Fruit fly (Drosophila melanogaster) whole organism, embryonic: ENCODE measurements around the gene Pss.

Experiments used
- Ada2b ChIP-seq: fragments of 200-800 bp; sonication (Bioruptor generic); IDR thresholded peaks from 2 replicates; pipeline ENCODE4 v1.3.6; 2022; ENCODE audit warnings: missing biosample characterization, missing genetic modification characterization
- Bdp1 ChIP-seq: fragments of 200-800 bp; sonication (Bioruptor generic); optimal IDR thresholded peaks from 3 replicates; lab custom pipeline; 2016; ENCODE audit warnings: missing biosample characterization, missing genetic modification characterization
- BtbVII ChIP-seq: fragments of 200-800 bp; sonication (Bioruptor generic); optimal IDR thresholded peaks from 3 replicates; lab custom pipeline; 2017; ENCODE audit warnings: missing biosample characterization, mild to moderate bottlenecking, missing genetic modification characterization
- CG11247 ChIP-seq: fragments of 200-800 bp; sonication (Bioruptor generic); IDR thresholded peaks from 2 replicates; pipeline ENCODE4 v1.3.6; 2022; ENCODE audit warnings: missing biosample characterization, missing genetic modification characterization
- CG12391 ChIP-seq: fragments of 200-800 bp; sonication (Bioruptor generic); optimal IDR thresholded peaks from 3 replicates; lab custom pipeline; 2018; ENCODE audit warnings: missing biosample characterization, mild to moderate bottlenecking, missing genetic modification characterization, moderate library complexity
- CG12744 ChIP-seq: fragments of 200-800 bp; sonication (Bioruptor generic); optimal IDR thresholded peaks from 2 replicates; lab custom pipeline; 2016; ENCODE audit warnings: missing biosample characterization, missing genetic modification characterization
- CG13624 ChIP-seq: fragments of 200-800 bp; sonication (Bioruptor generic); optimal IDR thresholded peaks from 2 replicates; lab custom pipeline; 2016; ENCODE audit warnings: missing biosample characterization, missing genetic modification characterization
- CG14050 ChIP-seq: fragments of 200-800 bp; sonication (Bioruptor generic); IDR thresholded peaks from 3 replicates; pipeline ENCODE4 v1.3.6; 2022; ENCODE audit warnings: missing biosample characterization, missing genetic modification characterization
- CG16813 ChIP-seq: fragments of 200-800 bp; sonication (Bioruptor generic); IDR thresholded peaks from 3 replicates; pipeline ENCODE4 v1.3.6; 2022; ENCODE audit warnings: missing biosample characterization, missing genetic modification characterization; ENCODE audit not compliant: partially characterized antibody
- CG1792 ChIP-seq: fragments of 200-800 bp; sonication (Bioruptor generic); optimal IDR thresholded peaks from 2 replicates; lab custom pipeline; 2016; ENCODE audit warnings: missing biosample characterization, missing genetic modification characterization
- CG2116 ChIP-seq: fragments of 200-800 bp; sonication (Bioruptor generic); optimal IDR thresholded peaks from 3 replicates; lab custom pipeline; 2018; ENCODE audit warnings: missing biosample characterization, mild to moderate bottlenecking, missing genetic modification characterization
- CG31441 ChIP-seq: fragments of 200-800 bp; sonication (Bioruptor generic); IDR thresholded peaks from 2 replicates; pipeline ENCODE4 v1.3.6; 2022; ENCODE audit warnings: missing biosample characterization, missing genetic modification characterization
- CG4707 ChIP-seq: fragments of 200-800 bp; sonication (Bioruptor generic); optimal IDR thresholded peaks from 2 replicates; lab custom pipeline; 2018; ENCODE audit warnings: missing biosample characterization, mild to moderate bottlenecking, missing genetic modification characterization, moderate library complexity
- CG7786 ChIP-seq: fragments of 200-800 bp; sonication (Bioruptor generic); optimal IDR thresholded peaks from 2 replicates; lab custom pipeline; 2016; ENCODE audit warnings: missing biosample characterization, missing genetic modification characterization
- CG7928 ChIP-seq: fragments of 200-800 bp; sonication (Bioruptor generic); optimal IDR thresholded peaks from 2 replicates; lab custom pipeline; 2017; ENCODE audit warnings: missing biosample characterization, mild to moderate bottlenecking, missing genetic modification characterization
- CHES-1-like ChIP-seq: fragments of 200-800 bp; sonication (Bioruptor generic); optimal IDR thresholded peaks from 2 replicates; lab custom pipeline; 2016; ENCODE audit warnings: missing biosample characterization, missing genetic modification characterization
- Dip2 ChIP-seq: fragments of 200-800 bp; sonication (Bioruptor generic); IDR thresholded peaks from 2 replicates; pipeline ENCODE4 v1.3.6; 2022; ENCODE audit warnings: missing biosample characterization, missing genetic modification characterization
- Ets97D ChIP-seq: fragments of 200-800 bp; sonication (Bioruptor generic); optimal IDR thresholded peaks from 3 replicates; lab custom pipeline; 2016; ENCODE audit warnings: missing biosample characterization, missing genetic modification characterization
- Gsc ChIP-seq: fragments of 200-800 bp; sonication (Bioruptor generic); IDR thresholded peaks from 2 replicates; pipeline ENCODE4 v1.3.6; 2022; ENCODE audit warnings: missing biosample characterization, missing genetic modification characterization
- HHEX ChIP-seq: fragments of 200-800 bp; sonication (Bioruptor generic); optimal IDR thresholded peaks from 3 replicates; lab custom pipeline; 2017; ENCODE audit warnings: missing biosample characterization, mild to moderate bottlenecking, missing genetic modification characterization, missing genetic modification reagents
- Hey ChIP-seq: fragments of 200-800 bp; sonication (Bioruptor generic); optimal IDR thresholded peaks from 3 replicates; lab custom pipeline; 2018; ENCODE audit warnings: missing biosample characterization, mild to moderate bottlenecking, missing genetic modification characterization
- Mes4 ChIP-seq: fragments of 200-800 bp; sonication (Bioruptor generic); optimal IDR thresholded peaks from 2 replicates; lab custom pipeline; 2016; ENCODE audit warnings: missing biosample characterization, missing genetic modification characterization
- Myb ChIP-seq: fragments of 200-800 bp; sonication (Bioruptor generic); optimal IDR thresholded peaks from 2 replicates; lab custom pipeline; 2016; ENCODE audit warnings: missing biosample characterization, missing genetic modification characterization
- Nf-YB ChIP-seq: fragments of 200-800 bp; sonication (Bioruptor generic); optimal IDR thresholded peaks from 3 replicates; lab custom pipeline; 2019; ENCODE audit warnings: missing biosample characterization, mild to moderate bottlenecking, missing genetic modification characterization, moderate library complexity
- Nf-YC ChIP-seq: fragments of 200-800 bp; optimal IDR thresholded peaks from 3 replicates; lab custom pipeline; 2019; ENCODE audit warnings: missing biosample characterization, mild to moderate bottlenecking, missing genetic modification characterization, moderate library complexity
- NfI ChIP-seq: fragments of 200-800 bp; sonication (Bioruptor generic); optimal IDR thresholded peaks from 3 replicates; lab custom pipeline; 2018; ENCODE audit warnings: missing biosample characterization, mild to moderate bottlenecking, missing genetic modification characterization, moderate library complexity
- Oli ChIP-seq: fragments of 200-800 bp; sonication (Bioruptor generic); optimal IDR thresholded peaks from 2 replicates; lab custom pipeline; 2018; ENCODE audit warnings: missing biosample characterization, mild to moderate bottlenecking, missing genetic modification characterization, moderate library complexity
- Side ChIP-seq: fragments of 200-800 bp; sonication (Bioruptor generic); optimal IDR thresholded peaks from 2 replicates; lab custom pipeline; 2016; ENCODE audit warnings: missing biosample characterization, missing genetic modification characterization
- Sox102F ChIP-seq: fragments of 200-800 bp; sonication (Bioruptor generic); optimal IDR thresholded peaks from 2 replicates; lab custom pipeline; 2018; ENCODE audit warnings: missing biosample characterization, mild to moderate bottlenecking, missing genetic modification characterization, moderate library complexity
- Xbp1 ChIP-seq: fragments of 200-800 bp; sonication (Bioruptor generic); optimal IDR thresholded peaks from 3 replicates; lab custom pipeline; 2016; ENCODE audit warnings: missing biosample characterization, mild to moderate bottlenecking, missing genetic modification characterization
- YL-1 ChIP-seq: fragments of 200-800 bp; sonication (Bioruptor generic); optimal IDR thresholded peaks from 3 replicates; lab custom pipeline; 2017; ENCODE audit warnings: missing biosample characterization, mild to moderate bottlenecking, missing genetic modification characterization
- abd-A ChIP-seq: fragments of 200-800 bp; sonication (Bioruptor generic); optimal IDR thresholded peaks from 3 replicates; lab custom pipeline; 2019; ENCODE audit warnings: missing biosample characterization, mild to moderate bottlenecking, missing genetic modification characterization, moderate library complexity
- ap ChIP-seq: fragments of 200-800 bp; sonication (Bioruptor generic); IDR thresholded peaks from 2 replicates; pipeline ENCODE4 v1.3.6; 2022; ENCODE audit warnings: missing biosample characterization, missing genetic modification characterization
- da ChIP-seq: fragments of 200-800 bp; sonication (Bioruptor generic); optimal IDR thresholded peaks from 2 replicates; lab custom pipeline; 2016; ENCODE audit warnings: missing biosample characterization, missing genetic modification characterization
- gce ChIP-seq: fragments of 200-800 bp; sonication (Bioruptor generic); IDR thresholded peaks from 3 replicates; pipeline ENCODE4 v1.3.6; 2022; ENCODE audit warnings: missing biosample characterization, missing genetic modification characterization
- hkb ChIP-seq, 2 experiments: fragments of 200-800 bp in 1 of 2; fragments of >200 bp in 1 of 2; sonication (Bioruptor generic) in 1 of 2; IDR thresholded peaks in 1 of 2; optimal IDR thresholded peaks in 1 of 2; 2 replicates each; pipeline versions ENCODE4 v1.3.6 to Lab custom; 2017 to 2022; ENCODE audit warnings: missing biosample characterization in 1 of 2, missing genetic modification characterization in 1 of 2
- ken ChIP-seq: fragments of 200-800 bp; sonication (Bioruptor generic); IDR thresholded peaks from 3 replicates; pipeline ENCODE4 v1.3.6; 2022; ENCODE audit warnings: missing biosample characterization, missing genetic modification characterization
- knrl ChIP-seq: fragments of 200-800 bp; sonication (Bioruptor generic); IDR thresholded peaks from 3 replicates; pipeline ENCODE4 v1.3.6; 2022; ENCODE audit warnings: missing biosample characterization, missing genetic modification characterization; ENCODE audit not compliant: partially characterized antibody
- repo ChIP-seq: fragments of 200-800 bp; sonication (Bioruptor generic); optimal IDR thresholded peaks from 2 replicates; lab custom pipeline; 2016; ENCODE audit warnings: missing biosample characterization, missing genetic modification characterization
- sens ChIP-seq: fragments of 200-800 bp; sonication (Bioruptor generic); peaks from one replicate; lab custom pipeline; 2016; ENCODE audit warnings: missing biosample characterization, missing genetic modification characterization
- sim ChIP-seq: fragments of 200-800 bp; sonication (Bioruptor generic); IDR thresholded peaks from 2 replicates; pipeline ENCODE4 v1.3.6; 2022; ENCODE audit warnings: missing biosample characterization, missing genetic modification characterization
- slbo ChIP-seq: fragments of 200-800 bp; sonication (Bioruptor generic); IDR thresholded peaks from 2 replicates; pipeline ENCODE4 v1.3.6; 2022; ENCODE audit warnings: missing biosample characterization, missing genetic modification characterization
- tin ChIP-seq: fragments of 200-800 bp; sonication (Bioruptor generic); optimal IDR thresholded peaks from 3 replicates; lab custom pipeline; 2016; ENCODE audit warnings: missing biosample characterization, missing genetic modification characterization
- wdn ChIP-seq: fragments of 200-800 bp; sonication (Bioruptor generic); IDR thresholded peaks from 2 replicates; pipeline ENCODE4 v1.3.6; 2022; ENCODE audit warnings: missing biosample characterization, missing genetic modification characterization
- zf30C ChIP-seq: fragments of 200-800 bp; sonication (Bioruptor generic); optimal IDR thresholded peaks from 3 replicates; lab custom pipeline; 2018; ENCODE audit warnings: missing biosample characterization, mild to moderate bottlenecking, missing genetic modification characterization
- zfh1 ChIP-seq: fragments of 200-800 bp; sonication (Bioruptor generic); IDR thresholded peaks from 3 replicates; pipeline ENCODE4 v1.3.6; 2022; ENCODE audit warnings: missing biosample characterization, missing genetic modification characterization

The Pss gene

dm6 chr3L:20565561-20566128 lies 39.7 kb upstream of the Pss start (continued):
- TF ChIP-seq abd-A: peak; percentile 39
- no peak for TF ChIP-seq CG31441 (GFP tag; lab: Robert Waterston, UW)
- TF ChIP-seq Ets97D: no peak
- no peak for TF ChIP-seq Bdp1 (GFP tag; lab: Kevin White, UChicago)

dm6 chr3L:20563767-20564166 lies 37.8 kb upstream of the Pss start:
- TF ChIP-seq zf30C (GFP tag; lab: Kevin White, UChicago) (no peak), NfI (no peak), CG7786 (no peak), Hey (tag; lab: Kevin White, UChicago) (no peak), Nf-YB (GFP tag; lab: Kevin White, UChicago) (peak; percentile 79), Nf-YC (tag; lab: Kevin White, UChicago) (peak; percentile 77), CG7928 (GFP tag; lab: Kevin White, UChicago) (no peak), ken (no peak), CG12744 (no peak), hkb (optimal IDR thresholded peaks at IDR 0.05; lab: Kevin White, UChicago) (no peak), hkb (GFP tag; IDR thresholded peaks at IDR 0.05; lab: Robert Waterston, UW) (no peak), CHES-1-like (GFP tag; lab: Kevin White, UChicago) (no peak), Gsc (no peak), YL-1 (GFP tag; lab: Kevin White, UChicago) (no peak), wdn (no peak)

- TF ChIP-seq da (GFP tag; lab: Kevin White, UChicago): no peak
- TF ChIP-seq ap (GFP tag; lab: Robert Waterston, UW): no peak
- TF ChIP-seq sens (GFP tag; lab: Kevin White, UChicago): peak; percentile 42
- no peak for TF ChIP-seq slbo (GFP tag; lab: Robert Waterston, UW)
- TF ChIP-seq knrl: no peak
- TF ChIP-seq Dip2 (GFP tag; lab: Robert Waterston, UW): no peak
- no peak for TF ChIP-seq CG2116 (GFP tag; lab: Kevin White, UChicago)
- TF ChIP-seq Sox102F (GFP tag; lab: Kevin White, UChicago): peak; percentile 12
These were observed 36.7 kb upstream of the Pss start for dm6 chr3L:20562649-20563048.

- TF ChIP-seq CG4707 (GFP tag; lab: Kevin White, UChicago) (no peak), Myb (GFP tag; lab: Kevin White, UChicago) (no peak)
These were observed 31.1 kb upstream of the Pss start for dm6 chr3L:20557065-20557464.

- TF ChIP-seq Side: no peak
- TF ChIP-seq HHEX (GFP tag; lab: Kevin White, UChicago): no peak
- TF ChIP-seq CG12391 (tag; lab: Kevin White, UChicago): no peak
- no peak for TF ChIP-seq CG16813
- TF ChIP-seq CG1792 (GFP tag; lab: Kevin White, UChicago): no peak
- TF ChIP-seq Ada2b: no peak
- no peak for TF ChIP-seq Mes4 (GFP tag; lab: Kevin White, UChicago)
- no peak for TF ChIP-seq Xbp1 (GFP tag; lab: Kevin White, UChicago)
- TF ChIP-seq CG2116 (GFP tag; lab: Kevin White, UChicago): no peak
- no peak for TF ChIP-seq sim (GFP tag; lab: Robert Waterston, UW)
- TF ChIP-seq repo (GFP tag; lab: Kevin White, UChicago): no peak
- TF ChIP-seq CG11247: no peak
- TF ChIP-seq tin (GFP tag; lab: Kevin White, UChicago): no peak
- peak; percentile 38; the same call in 1 of the 3 replicates for TF ChIP-seq zfh1 (GFP tag; lab: Robert Waterston, UW)
- no peak for TF ChIP-seq BtbVII
- no peak for TF ChIP-seq CG13624 (GFP tag; lab: Kevin White, UChicago)
- TF ChIP-seq CG7928 (GFP tag; lab: Kevin White, UChicago): no peak
- TF ChIP-seq CG14050: no peak
- peak; percentile 46 for TF ChIP-seq Oli (tag; lab: Kevin White, UChicago)
- TF ChIP-seq gce (GFP tag; lab: Robert Waterston, UW): no peak
These were observed 30.4 kb upstream of the Pss start for dm6 chr3L:20556371-20556770.
